Worm (Caenorhabditis elegans): ENCODE data around the gene ndua-1.

ce11 chrV:20845524-20846208 lies 6.0 kb downstream of the ndua-1 start, which contains the start of the genes F31D4.2 and fkb-6:
- TF ChIP-seq snpc-4 (tag; optimal IDR thresholded peaks at IDR 0.05) (peak; percentile 56), C34F6.9 (tag; optimal IDR thresholded peaks at IDR 0.05) (peak; percentile 93), ztf-4 (tag; optimal IDR thresholded peaks at IDR 0.05) (peak; percentile 62), zag-1 (tag; optimal IDR thresholded peaks at IDR 0.05) (peak; percentile 25), blmp-1 (tag; optimal IDR thresholded peaks at IDR 0.05; ENCODE audit: insufficient read depth) (no peak), aly-2 (tag; optimal IDR thresholded peaks at IDR 0.05) (no peak), unc-62 (GFP tag; optimal IDR thresholded peaks at IDR 0.05) (no peak), ceh-16 (tag; optimal IDR thresholded peaks at IDR 0.05) (no peak), ztf-1 (GFP tag; conservative IDR thresholded peaks at IDR 0.05) (no peak)

Measured in whole organism, L2 larva.